Worm (Caenorhabditis elegans) whole organism, L3 larva: ENCODE measurements around the gene elo-2.

Source experiments
- fkh-10 ChIP-seq: sonication (generic microtip); optimal IDR thresholded peaks from 2 replicates; lab custom pipeline; 2017; ENCODE audit warnings: missing biosample characterization, missing genetic modification reagents, missing genetic modification characterization
- fos-1 ChIP-seq: fragments of 150-350 bp; optimal IDR thresholded peaks from 2 replicates; lab custom pipeline; 2014; ENCODE audit warnings: missing biosample characterization, missing genetic modification characterization
- lin-39 ChIP-seq: fragments of 150-350 bp; optimal IDR thresholded peaks from 2 replicates; lab custom pipeline; 2018; ENCODE audit warnings: missing biosample characterization, missing genetic modification reagents, missing genetic modification characterization
- nhr-23 ChIP-seq: fragments of 150-350 bp; optimal IDR thresholded peaks from 2 replicates; lab custom pipeline; 2014; ENCODE audit warnings: missing biosample characterization, missing genetic modification reagents, missing genetic modification characterization
- ztf-11 ChIP-seq: fragments of 150-350 bp; optimal IDR thresholded peaks from 2 replicates; lab custom pipeline; 2014; ENCODE audit warnings: missing biosample characterization, missing genetic modification characterization

DNA sequence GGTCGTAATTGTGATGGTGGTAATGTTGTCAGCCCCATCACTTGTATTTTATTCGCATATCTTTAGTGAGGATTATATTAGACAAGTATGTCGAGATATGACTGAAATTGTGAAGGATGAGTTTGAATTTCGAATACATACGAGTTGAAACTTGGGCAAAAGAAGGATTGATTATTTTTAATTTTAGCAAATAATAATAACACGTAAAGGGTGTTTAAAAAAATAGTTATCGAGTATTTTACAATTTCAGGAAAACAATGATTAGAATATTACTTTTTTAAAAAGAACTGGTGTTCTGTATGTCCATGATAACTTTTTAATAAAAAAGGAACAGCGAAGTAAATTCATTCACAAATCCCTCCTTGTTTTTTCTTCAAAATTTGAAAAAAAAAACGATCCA lies 16.8 kb downstream of the elo-2 start, which contains the start of gene F11E6.8:
- TF ChIP-seq lin-39 (tag; lab: Kevin White, UChicago) = no peak
- no peak for TF ChIP-seq fkh-10
- TF ChIP-seq fos-1 (tag; lab: Kevin White, UChicago) = no peak
- no peak for TF ChIP-seq nhr-23 (tag; lab: Kevin White, UChicago)
- TF ChIP-seq ztf-11 (tag; lab: Kevin White, UChicago) = no peak
